Fruit fly (Drosophila melanogaster) whole organism, embryonic: Measurements from ENCODE around the gene ssp.

Experiments used
- BtbVII ChIP-seq: fragments of 200-800 bp; sonication (Bioruptor generic); optimal IDR thresholded peaks from 3 replicates; lab custom pipeline; 2017; ENCODE audit warnings: missing biosample characterization, mild to moderate bottlenecking, missing genetic modification characterization
- CG10565 ChIP-seq: fragments of 200-800 bp; sonication (Bioruptor generic); optimal IDR thresholded peaks from 3 replicates; lab custom pipeline; 2016; ENCODE audit warnings: missing biosample characterization, mild to moderate bottlenecking, missing genetic modification characterization
- CG10654 ChIP-seq: fragments of 200-800 bp; sonication (Bioruptor generic); optimal IDR thresholded peaks from 2 replicates; lab custom pipeline; 2016; ENCODE audit warnings: missing biosample characterization, missing genetic modification characterization
- CG11504 ChIP-seq: fragments of 200-800 bp; sonication (Bioruptor generic); optimal IDR thresholded peaks from 3 replicates; lab custom pipeline; 2019; ENCODE audit warnings: missing biosample characterization, mild to moderate bottlenecking, missing genetic modification characterization, moderate library complexity
- CG12155 ChIP-seq: fragments of 200-800 bp; sonication (Bioruptor generic); optimal IDR thresholded peaks from 3 replicates; lab custom pipeline; 2016; ENCODE audit warnings: missing biosample characterization, missing genetic modification characterization
- CG13424 ChIP-seq: fragments of 200-800 bp; sonication (Bioruptor generic); optimal IDR thresholded peaks from 2 replicates; lab custom pipeline; 2019; ENCODE audit warnings: missing biosample characterization, mild to moderate bottlenecking, missing genetic modification characterization, moderate library complexity
- CG14050 ChIP-seq: fragments of 200-800 bp; sonication (Bioruptor generic); IDR thresholded peaks from 3 replicates; pipeline ENCODE4 v1.3.6; 2022; ENCODE audit warnings: missing biosample characterization, missing genetic modification characterization
- CG1529 ChIP-seq: fragments of 200-800 bp; sonication (Bioruptor generic); optimal IDR thresholded peaks from 3 replicates; lab custom pipeline; 2018; ENCODE audit warnings: missing biosample characterization, missing genetic modification characterization
- CG1647 ChIP-seq: fragments of 200-800 bp; sonication (Bioruptor generic); optimal IDR thresholded peaks from 3 replicates; lab custom pipeline; 2016; ENCODE audit warnings: missing biosample characterization, missing genetic modification characterization
- CG17328 ChIP-seq: fragments of 200-800 bp; sonication (Bioruptor generic); IDR thresholded peaks from 2 replicates; pipeline ENCODE4 v1.3.6; 2022; ENCODE audit warnings: missing biosample characterization, missing genetic modification characterization
- CG18011 ChIP-seq: fragments of 200-800 bp; sonication (Bioruptor generic); optimal IDR thresholded peaks from 2 replicates; lab custom pipeline; 2017; ENCODE audit warnings: missing biosample characterization, missing genetic modification characterization, mild to moderate bottlenecking, moderate library complexity, missing genotype
- CG18599 ChIP-seq: fragments of 200-800 bp; sonication (Bioruptor generic); optimal IDR thresholded peaks from 3 replicates; lab custom pipeline; 2017; ENCODE audit warnings: missing biosample characterization, missing genetic modification characterization, mild to moderate bottlenecking, moderate library complexity, missing genetic modification reagents
- CG18764 ChIP-seq: fragments of 200-800 bp; sonication (Bioruptor generic); optimal IDR thresholded peaks from 3 replicates; lab custom pipeline; 2016; ENCODE audit warnings: missing biosample characterization, missing genetic modification characterization
- CG2889 ChIP-seq: fragments of 200-800 bp; sonication (Bioruptor generic); IDR thresholded peaks from 3 replicates; pipeline ENCODE4 v1.3.6; 2022; ENCODE audit warnings: missing biosample characterization, missing genetic modification characterization
- CG34422 ChIP-seq: fragments of 200-800 bp; sonication (Bioruptor generic); IDR thresholded peaks from 3 replicates; pipeline ENCODE4 v1.3.6; 2022; ENCODE audit warnings: missing biosample characterization, missing genetic modification characterization
- CG3726 ChIP-seq: fragments of 200-800 bp; sonication (Bioruptor generic); IDR thresholded peaks from 3 replicates; pipeline ENCODE4, ENCODE4 v1.3.6; 2022; ENCODE audit warnings: missing biosample characterization, missing genetic modification characterization
- CG3838 ChIP-seq: fragments of 200-800 bp; sonication (Bioruptor generic); optimal IDR thresholded peaks from 3 replicates; lab custom pipeline; 2016; ENCODE audit warnings: missing biosample characterization, missing genetic modification characterization
- CG6254 ChIP-seq: fragments of 200-800 bp; sonication (Bioruptor generic); optimal IDR thresholded peaks from 3 replicates; lab custom pipeline; 2017; ENCODE audit warnings: mild to moderate bottlenecking, missing biosample characterization, missing genetic modification reagents, missing genetic modification characterization
- CG6272 ChIP-seq: fragments of 200-800 bp; sonication (Bioruptor generic); IDR thresholded peaks from 2 replicates; pipeline ENCODE4 v1.3.6; 2022; ENCODE audit warnings: missing biosample characterization, missing genetic modification characterization
- CG7372 ChIP-seq: fragments of 200-800 bp; sonication (Bioruptor generic); IDR thresholded peaks from 2 replicates; pipeline ENCODE4 v1.3.6; 2022; ENCODE audit warnings: missing biosample characterization, missing genetic modification characterization
- CG7987 ChIP-seq: fragments of 200-800 bp; sonication (Bioruptor generic); optimal IDR thresholded peaks from 2 replicates; lab custom pipeline; 2018; ENCODE audit warnings: missing biosample characterization, mild to moderate bottlenecking, missing genetic modification characterization, moderate library complexity
- CG8924 ChIP-seq: fragments of 200-800 bp; optimal IDR thresholded peaks from 3 replicates; lab custom pipeline; 2019; ENCODE audit warnings: missing biosample characterization, mild to moderate bottlenecking, missing genetic modification characterization, moderate library complexity
- CG8944 ChIP-seq: fragments of 200-800 bp; sonication (Bioruptor generic); optimal IDR thresholded peaks from 3 replicates; lab custom pipeline; 2016; ENCODE audit warnings: missing biosample characterization, missing genetic modification characterization
- CG9215 ChIP-seq: fragments of 200-800 bp; sonication (Bioruptor generic); IDR thresholded peaks from 2 replicates; pipeline ENCODE4 v1.3.6; 2022; ENCODE audit warnings: missing biosample characterization, missing genetic modification characterization
- CG9817 ChIP-seq: fragments of 200-800 bp; sonication (Bioruptor generic); optimal IDR thresholded peaks from 2 replicates; lab custom pipeline; 2018; ENCODE audit warnings: missing biosample characterization, mild to moderate bottlenecking, missing genetic modification characterization, moderate library complexity
- Doc2 ChIP-seq: fragments of 200-800 bp; sonication (Bioruptor generic); IDR thresholded peaks from 2 replicates; pipeline ENCODE4 v1.3.6; 2022; ENCODE audit warnings: missing biosample characterization, missing genetic modification characterization
- Dref ChIP-seq: fragments of 200-800 bp; sonication (Bioruptor generic); IDR thresholded peaks from 2 replicates; pipeline ENCODE4 v1.3.6; 2022; ENCODE audit warnings: missing biosample characterization, missing genetic modification characterization
- Fer1 ChIP-seq: fragments of 200-800 bp; sonication (Bioruptor generic); optimal IDR thresholded peaks from 2 replicates; lab custom pipeline; 2017; ENCODE audit warnings: missing biosample characterization, mild to moderate bottlenecking, missing genetic modification characterization
- HmgD ChIP-seq: fragments of 200-800 bp; sonication (Bioruptor generic); optimal IDR thresholded peaks from 3 replicates; lab custom pipeline; 2016; ENCODE audit warnings: missing biosample characterization, missing genetic modification characterization
- Hr3 ChIP-seq: fragments of 200-800 bp; sonication (Bioruptor generic); optimal IDR thresholded peaks from 3 replicates; lab custom pipeline; 2016; ENCODE audit warnings: missing biosample characterization, missing genetic modification characterization
- Lhr ChIP-seq: fragments of 200-800 bp; sonication (Bioruptor generic); optimal IDR thresholded peaks from 3 replicates; lab custom pipeline; 2017; ENCODE audit warnings: mild to moderate bottlenecking, missing biosample characterization, missing genetic modification reagents, missing genetic modification characterization
- Sin3A ChIP-seq: fragments of >200 bp; optimal IDR thresholded peaks from 2 replicates; lab custom pipeline; 2018
- Taf1 ChIP-seq: fragments of 200-800 bp; sonication (Bioruptor generic); IDR thresholded peaks from 2 replicates; pipeline ENCODE4 v1.3.6; 2022; ENCODE audit warnings: missing biosample characterization, missing genetic modification characterization
- Tbp ChIP-seq: fragments of >200 bp; optimal IDR thresholded peaks from 2 replicates; lab custom pipeline; 2018; ENCODE audit warnings: missing biosample characterization, missing genetic modification characterization
- ato ChIP-seq: fragments of 200-800 bp; sonication (Bioruptor generic); IDR thresholded peaks from 2 replicates; pipeline ENCODE4 v1.3.6; 2022; ENCODE audit warnings: missing biosample characterization, missing genetic modification characterization; ENCODE audit not compliant: partially characterized antibody
- bsh ChIP-seq, 2 experiments: fragments of 200-800 bp; sonication (Bioruptor generic); optimal IDR thresholded peaks; 2 replicates each; lab custom pipeline; 2017 to 2018; ENCODE audit warnings: mild to moderate bottlenecking in 2 of 2, missing biosample characterization in 2 of 2, missing genetic modification characterization in 2 of 2, moderate library complexity in 1 of 2
- caup ChIP-seq: fragments of 200-800 bp; sonication (Bioruptor generic); optimal IDR thresholded peaks from 3 replicates; lab custom pipeline; 2017; ENCODE audit warnings: missing biosample characterization, mild to moderate bottlenecking, missing genetic modification characterization, moderate library complexity; ENCODE audit not compliant: severe bottlenecking
- disco-r ChIP-seq: fragments of 200-800 bp; sonication (Bioruptor generic); optimal IDR thresholded peaks from 2 replicates; lab custom pipeline; 2016; ENCODE audit warnings: missing biosample characterization, missing genetic modification characterization
- en ChIP-seq: fragments of 200-800 bp; sonication (Bioruptor generic); optimal IDR thresholded peaks from 2 replicates; lab custom pipeline; 2016; ENCODE audit warnings: missing biosample characterization, missing genetic modification characterization
- gsb ChIP-seq: fragments of 200-800 bp; sonication (Bioruptor generic); IDR thresholded peaks from 2 replicates; pipeline ENCODE4 v1.3.6; 2022; ENCODE audit warnings: missing biosample characterization, missing genetic modification characterization
- lov ChIP-seq, 2 experiments: fragments of 200-800 bp in 1 of 2; fragments of >200 bp in 1 of 2; sonication (Bioruptor generic) in 1 of 2; IDR thresholded peaks in 1 of 2; optimal IDR thresholded peaks in 1 of 2; 2 replicates in 1 of 2; 3 replicates in 1 of 2; pipeline versions ENCODE4 v1.3.6 to Lab custom; 2017 to 2022; ENCODE audit warnings: missing biosample characterization in 1 of 2, missing genetic modification characterization in 1 of 2
- peb ChIP-seq: fragments of 200-800 bp; sonication (Bioruptor generic); IDR thresholded peaks from 2 replicates; pipeline ENCODE4 v1.3.6; 2022; ENCODE audit warnings: missing biosample characterization, missing genetic modification characterization
- psq ChIP-seq: fragments of 200-800 bp; sonication (Bioruptor generic); optimal IDR thresholded peaks from 2 replicates; lab custom pipeline; 2017; ENCODE audit warnings: missing biosample characterization, missing genetic modification characterization
- sc ChIP-seq, 3 experiments: fragments of >200 bp in 2 of 3; fragments of 200-800 bp in 1 of 3; sonication (Bioruptor generic) in 1 of 3; optimal IDR thresholded peaks; 2 replicates in 2 of 3; 3 replicates in 1 of 3; lab custom pipeline; 2017; ENCODE audit warnings: mild to moderate bottlenecking in 1 of 3, missing biosample characterization in 1 of 3, missing genetic modification characterization in 1 of 3, missing genetic modification reagents in 1 of 3
- ssp ChIP-seq: fragments of 200-800 bp; sonication (Bioruptor generic); IDR thresholded peaks from 2 replicates; pipeline ENCODE4 v1.3.6; 2022; ENCODE audit warnings: missing biosample characterization, missing genetic modification characterization
- tap ChIP-seq: fragments of 200-800 bp; optimal IDR thresholded peaks from 3 replicates; lab custom pipeline; 2019; ENCODE audit warnings: missing biosample characterization, mild to moderate bottlenecking, missing genetic modification characterization, moderate library complexity
- tgo ChIP-seq: fragments of 200-800 bp; sonication (Bioruptor generic); IDR thresholded peaks from 3 replicates; pipeline ENCODE4 v1.3.6; 2022; ENCODE audit warnings: missing biosample characterization, missing genetic modification characterization
- tin ChIP-seq: fragments of 200-800 bp; sonication (Bioruptor generic); optimal IDR thresholded peaks from 3 replicates; lab custom pipeline; 2016; ENCODE audit warnings: missing biosample characterization, missing genetic modification characterization
- trem ChIP-seq: fragments of 200-800 bp; optimal IDR thresholded peaks from 3 replicates; lab custom pipeline; 2019; ENCODE audit warnings: missing biosample characterization, mild to moderate bottlenecking, missing genetic modification characterization, moderate library complexity
- trh ChIP-seq: fragments of 200-800 bp; sonication (Bioruptor generic); optimal IDR thresholded peaks from 2 replicates; lab custom pipeline; 2016; ENCODE audit warnings: missing biosample characterization, missing genetic modification characterization
- zen2 ChIP-seq: fragments of 200-800 bp; sonication (Bioruptor generic); IDR thresholded peaks from 3 replicates; pipeline ENCODE4 v1.3.6; 2022; ENCODE audit warnings: missing biosample characterization, missing genetic modification characterization; ENCODE audit not compliant: partially characterized antibody

ssp gene

dm6 chr3L:12124138-12124583, 6.1 kb downstream of the ssp start (continued):
- no peak for TF ChIP-seq Lhr (GFP tag; lab: Kevin White, UChicago)
- TF ChIP-seq Doc2 (GFP tag; lab: Robert Waterston, UW): no peak
- no peak for TF ChIP-seq CG12155 (GFP tag; lab: Kevin White, UChicago)
- TF ChIP-seq CG8924 (tag; lab: Kevin White, UChicago): peak; percentile 77
- no peak for TF ChIP-seq tgo (GFP tag; lab: Robert Waterston, UW)
- TF ChIP-seq CG7987 (GFP tag; lab: Kevin White, UChicago): peak; percentile 75
- TF ChIP-seq CG2889 (GFP tag; lab: Robert Waterston, UW): no peak
- TF ChIP-seq tap: no peak
- TF ChIP-seq CG10654 (GFP tag; lab: Kevin White, UChicago): no peak
- no peak for TF ChIP-seq CG1529
- no peak for TF ChIP-seq Sin3A (lab: Kevin White, UChicago)
- TF ChIP-seq Hr3 (GFP tag; lab: Kevin White, UChicago): no peak
- no peak for TF ChIP-seq gsb
- no peak for TF ChIP-seq CG17328 (GFP tag; lab: Robert Waterston, UW)
- TF ChIP-seq trem (tag; lab: Kevin White, UChicago): peak; percentile 19
- no peak for TF ChIP-seq trh
- peak; percentile 2 to 4 for TF ChIP-seq bsh (GFP tag; optimal IDR thresholded peaks at IDR 0.05; lab: Kevin White, UChicago)
- no peak for TF ChIP-seq peb (GFP tag; lab: Robert Waterston, UW)
- TF ChIP-seq CG10565: no peak
- TF ChIP-seq CG18011 (GFP tag; lab: Kevin White, UChicago): no peak
- TF ChIP-seq ssp (GFP tag; lab: Robert Waterston, UW): no peak
- TF ChIP-seq CG34422 (GFP tag; lab: Robert Waterston, UW): peak; percentile 97
- no peak for TF ChIP-seq lov (optimal IDR thresholded peaks at IDR 0.05; lab: Kevin White, UChicago)
- peak; percentile 77; the same call in 1 of the 3 replicates for TF ChIP-seq lov (GFP tag; IDR thresholded peaks at IDR 0.05; lab: Robert Waterston, UW)
- no peak for TF ChIP-seq sc (optimal IDR thresholded peaks at IDR 0.05; lab: Kevin White, UChicago)
- no peak for TF ChIP-seq sc (GFP tag; optimal IDR thresholded peaks at IDR 0.05; lab: Kevin White, UChicago)
- no peak for TF ChIP-seq ato (GFP tag; lab: Robert Waterston, UW)
- TF ChIP-seq BtbVII (GFP tag; lab: Kevin White, UChicago): no peak
- no peak for TF ChIP-seq CG9215 (GFP tag; lab: Robert Waterston, UW)
- no peak for TF ChIP-seq zen2 (GFP tag; lab: Robert Waterston, UW)
- peak; percentile 60 for TF ChIP-seq caup (GFP tag; lab: Kevin White, UChicago)
- TF ChIP-seq en (GFP tag; lab: Kevin White, UChicago): no peak
- TF ChIP-seq CG3838 (GFP tag; lab: Kevin White, UChicago): no peak
- no peak for TF ChIP-seq HmgD (GFP tag; lab: Kevin White, UChicago)
- TF ChIP-seq CG6254 (GFP tag; lab: Kevin White, UChicago): no peak
- no peak for TF ChIP-seq disco-r (GFP tag; lab: Kevin White, UChicago)
- TF ChIP-seq CG8944 (GFP tag; lab: Kevin White, UChicago): no peak
- peak; percentile 63 for TF ChIP-seq Fer1
- TF ChIP-seq CG3726 (GFP tag; lab: Robert Waterston, UW): no peak
- no peak for TF ChIP-seq CG18599
- TF ChIP-seq CG13424 (tag; lab: Kevin White, UChicago): peak; percentile 29
- TF ChIP-seq CG9817: peak; percentile 23
- no peak for TF ChIP-seq tin (GFP tag; lab: Kevin White, UChicago)
- TF ChIP-seq psq (GFP tag; lab: Kevin White, UChicago): no peak
- no peak for TF ChIP-seq CG6272 (GFP tag; lab: Robert Waterston, UW)
- no peak for TF ChIP-seq CG14050 (GFP tag; lab: Robert Waterston, UW)
- TF ChIP-seq CG1647 (GFP tag; lab: Kevin White, UChicago): no peak
- TF ChIP-seq Tbp (GFP tag; lab: Kevin White, UChicago): no peak
- no peak; the same call in 1 of the 2 replicates for TF ChIP-seq CG7372
- peak; percentile 16 for TF ChIP-seq CG11504 (tag; lab: Kevin White, UChicago)
- TF ChIP-seq CG18764: no peak
- TF ChIP-seq Dref (GFP tag; lab: Robert Waterston, UW): peak; percentile 34; the same call in 1 of the 2 replicates
- peak; percentile 10; the same call in 1 of the 2 replicates for TF ChIP-seq Taf1 (GFP tag; lab: Robert Waterston, UW)
